Fruit fly (Drosophila melanogaster) whole organism, pupa: ENCODE measurements around the gene CG8329.

Source experiments
- CG10348 ChIP-seq: fragments of 200-800 bp; sonication (Bioruptor generic); IDR thresholded peaks from 2 replicates; pipeline ENCODE4 v1.3.6; 2022; ENCODE audit warnings: missing biosample characterization, missing genetic modification characterization
- CG12605 ChIP-seq: fragments of 200-800 bp; sonication (Bioruptor generic); IDR thresholded peaks from 2 replicates; pipeline ENCODE4 v1.3.6; 2022; ENCODE audit warnings: missing biosample characterization, missing genetic modification characterization
- CG13204 ChIP-seq: fragments of 200-800 bp; sonication (Bioruptor generic); optimal IDR thresholded peaks from 2 replicates; lab custom pipeline; 2018; ENCODE audit warnings: missing biosample characterization, mild to moderate bottlenecking, missing genetic modification characterization, moderate library complexity
- CG14655 ChIP-seq: fragments of 200-800 bp; sonication (Bioruptor generic); optimal IDR thresholded peaks from 3 replicates; lab custom pipeline; 2017; ENCODE audit warnings: mild to moderate bottlenecking, missing biosample characterization, missing genetic modification reagents, missing genetic modification characterization
- CG15710 ChIP-seq: fragments of 200-800 bp; sonication (Bioruptor generic); optimal IDR thresholded peaks from 2 replicates; lab custom pipeline; 2018; ENCODE audit warnings: missing biosample characterization, mild to moderate bottlenecking, missing genetic modification characterization, moderate library complexity
- CG17806 ChIP-seq: fragments of 200-800 bp; sonication (Bioruptor generic); optimal IDR thresholded peaks from 2 replicates; lab custom pipeline; 2018; ENCODE audit warnings: missing biosample characterization, mild to moderate bottlenecking, missing genetic modification characterization, moderate library complexity
- CG32121 ChIP-seq: fragments of 200-800 bp; sonication (Bioruptor generic); IDR thresholded peaks from 2 replicates; pipeline ENCODE4 v1.3.6; 2022; ENCODE audit warnings: missing biosample characterization, missing genetic modification characterization
- CG34367 ChIP-seq: fragments of 200-800 bp; sonication (Bioruptor generic); optimal IDR thresholded peaks from 2 replicates; lab custom pipeline; 2018; ENCODE audit warnings: missing biosample characterization, mild to moderate bottlenecking, missing genetic modification characterization
- CG4496 ChIP-seq: fragments of 200-800 bp; sonication (Bioruptor generic); IDR thresholded peaks from 3 replicates; pipeline ENCODE4 v1.3.6; 2022; ENCODE audit warnings: missing biosample characterization, missing genetic modification characterization
- CG8159 ChIP-seq: fragments of 200-800 bp; sonication (Bioruptor generic); optimal IDR thresholded peaks from 3 replicates; lab custom pipeline; 2018; ENCODE audit warnings: missing biosample characterization, mild to moderate bottlenecking, missing genetic modification characterization, moderate library complexity
- CG8301 ChIP-seq: fragments of 200-800 bp; sonication (Bioruptor generic); optimal IDR thresholded peaks from 2 replicates; lab custom pipeline; 2018; ENCODE audit warnings: missing biosample characterization, mild to moderate bottlenecking, missing genetic modification characterization
- CG9948 ChIP-seq: fragments of 200-800 bp; sonication (Bioruptor generic); optimal IDR thresholded peaks from 2 replicates; lab custom pipeline; 2018; ENCODE audit warnings: missing biosample characterization, mild to moderate bottlenecking, missing genetic modification characterization, moderate library complexity
- D1 ChIP-seq: fragments of 200-800 bp; sonication (Bioruptor generic); optimal IDR thresholded peaks from 2 replicates; lab custom pipeline; 2018; ENCODE audit warnings: missing biosample characterization, mild to moderate bottlenecking, missing genetic modification characterization, moderate library complexity
- EcR ChIP-seq: fragments of 200-800 bp; sonication (Bioruptor generic); optimal IDR thresholded peaks from 3 replicates; lab custom pipeline; 2019; ENCODE audit warnings: missing biosample characterization, missing genetic modification characterization, mild to moderate bottlenecking, moderate library complexity, missing genetic modification reagents
- Ets98B ChIP-seq: fragments of 200-800 bp; sonication (Bioruptor generic); IDR thresholded peaks from 2 replicates; pipeline ENCODE4 v1.3.6; 2022; ENCODE audit warnings: missing biosample characterization, missing genetic modification characterization
- Pif1A ChIP-seq: fragments of 200-800 bp; sonication (Bioruptor generic); optimal IDR thresholded peaks from 3 replicates; lab custom pipeline; 2016; ENCODE audit warnings: missing biosample characterization, missing genetic modification characterization
- Pif1B ChIP-seq: fragments of 200-800 bp; sonication (Bioruptor generic); optimal IDR thresholded peaks from 3 replicates; lab custom pipeline; 2016; ENCODE audit warnings: missing biosample characterization, missing genetic modification characterization
- Snoo ChIP-seq: fragments of 200-800 bp; sonication (Bioruptor generic); optimal IDR thresholded peaks from 3 replicates; lab custom pipeline; 2017; ENCODE audit warnings: missing biosample characterization, mild to moderate bottlenecking, missing genetic modification characterization, inconsistent platforms
- fd96Ca ChIP-seq: fragments of 200-800 bp; sonication (Bioruptor generic); IDR thresholded peaks from 3 replicates; pipeline ENCODE4 v1.3.6; 2022; ENCODE audit warnings: missing biosample characterization, missing genetic modification characterization
- gl ChIP-seq: fragments of 200-800 bp; sonication (Bioruptor generic); optimal IDR thresholded peaks from 2 replicates; lab custom pipeline; 2018; ENCODE audit warnings: missing biosample characterization, mild to moderate bottlenecking, missing genetic modification characterization
- rn ChIP-seq: fragments of 200-800 bp; sonication (Bioruptor generic); IDR thresholded peaks from 2 replicates; pipeline ENCODE4 v1.3.6; 2022; ENCODE audit warnings: missing biosample characterization, missing genetic modification characterization

CG8329 gene

dm6 chr3L:9678994-9679393, 41.1 kb downstream of the CG8329 start, which contains the start of the genes fry and CG16717:
fry (minus strand) TSS chr3L:9679103.
CG16717 (plus strand) TSS chr3L:9679201.
- TF ChIP-seq Pif1A (GFP tag; lab: Kevin White, UChicago) (no peak), CG34367 (tag; lab: Kevin White, UChicago) (no peak), CG4496 (no peak), gl (no peak), CG8301 (tag; lab: Kevin White, UChicago) (no peak), CG9948 (tag; lab: Kevin White, UChicago) (no peak), CG14655 (GFP tag; lab: Kevin White, UChicago) (no peak), rn (no peak), Snoo (tag; lab: Kevin White, UChicago) (no peak), CG10348 (no peak), EcR (GFP tag; lab: Kevin White, UChicago) (no peak), CG32121 (GFP tag; lab: Robert Waterston, UW) (no peak), CG13204 (GFP tag; lab: Kevin White, UChicago) (no peak), CG15710 (tag; lab: Kevin White, UChicago) (no peak), D1 (tag; lab: Kevin White, UChicago) (no peak), fd96Ca (GFP tag; lab: Robert Waterston, UW) (no peak), CG17806 (tag; lab: Kevin White, UChicago) (no peak)

dm6 chr3L:9680968-9681367, 43.1 kb downstream of the CG8329 start, which contains the start of gene alphaTub67C:
alphaTub67C (plus strand) TSS chr3L:9681268.
- no peak for TF ChIP-seq CG10348
- TF ChIP-seq CG8301 (tag; lab: Kevin White, UChicago) = no peak
- TF ChIP-seq CG13204 (GFP tag; lab: Kevin White, UChicago) = no peak
- TF ChIP-seq Snoo (tag; lab: Kevin White, UChicago) = no peak
- TF ChIP-seq EcR (GFP tag; lab: Kevin White, UChicago) = no peak
- no peak for TF ChIP-seq gl
- no peak for TF ChIP-seq Ets98B (GFP tag; lab: Robert Waterston, UW)
- no peak for TF ChIP-seq CG15710 (tag; lab: Kevin White, UChicago)
- no peak for TF ChIP-seq Pif1A (GFP tag; lab: Kevin White, UChicago)
- TF ChIP-seq CG9948 (tag; lab: Kevin White, UChicago) = no peak
- no peak for TF ChIP-seq CG14655 (GFP tag; lab: Kevin White, UChicago)
- no peak for TF ChIP-seq CG4496
- no peak for TF ChIP-seq CG12605
- no peak for TF ChIP-seq CG8159 (tag; lab: Kevin White, UChicago)

DNA sequence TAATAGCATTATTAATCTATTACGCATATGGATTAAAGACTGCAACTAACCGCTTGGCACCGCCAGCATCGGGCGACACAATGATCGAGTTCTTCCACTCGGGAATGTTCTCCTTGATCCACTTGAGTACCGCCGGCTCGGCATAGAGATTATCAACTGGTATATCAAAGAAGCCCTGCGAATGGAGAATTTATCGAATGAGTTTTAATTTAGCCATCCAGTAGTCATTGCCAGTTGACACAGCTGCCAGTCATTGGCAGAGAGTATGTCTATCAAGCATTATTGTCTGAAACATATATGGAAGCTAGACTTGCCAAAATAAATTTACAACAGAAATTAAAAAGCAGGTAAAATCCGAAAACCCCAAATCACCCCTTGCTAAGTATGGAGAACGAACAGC, 47.0 kb downstream of the CG8329 start, which contains the start of gene CG16719:
Gene CG16719 (plus strand): TSS at position 301 of the 400 bp plus-strand sequence.
- TF ChIP-seq Snoo (tag; lab: Kevin White, UChicago) = no peak

DNA sequence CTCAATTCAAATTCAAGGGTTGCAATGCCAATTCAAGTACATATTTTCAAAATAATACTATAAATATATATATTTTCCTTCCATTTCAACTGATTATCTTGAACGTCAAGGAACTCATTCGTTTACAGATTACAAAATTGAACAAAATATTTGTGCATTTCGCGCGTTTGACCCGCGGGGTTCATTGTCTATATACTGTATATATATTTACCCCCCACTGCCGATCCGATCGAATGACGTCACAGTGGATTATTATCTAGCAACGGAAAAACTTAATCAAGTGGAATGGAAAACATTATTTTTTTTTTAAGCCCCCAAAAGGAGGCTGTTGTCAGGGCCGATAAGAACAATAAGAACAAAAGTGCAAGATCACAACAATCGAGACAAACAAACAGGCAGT, 49.6 kb downstream of the CG8329 start:
- no peak for TF ChIP-seq gl
- TF ChIP-seq rn = no peak
- no peak for TF ChIP-seq CG10348
- no peak for TF ChIP-seq CG34367 (tag; lab: Kevin White, UChicago)
- TF ChIP-seq CG32121 (GFP tag; lab: Robert Waterston, UW) = no peak
- no peak for TF ChIP-seq CG8159 (tag; lab: Kevin White, UChicago)
- TF ChIP-seq CG14655 (GFP tag; lab: Kevin White, UChicago) = no peak
- no peak for TF ChIP-seq EcR (GFP tag; lab: Kevin White, UChicago)
- no peak for TF ChIP-seq Ets98B (GFP tag; lab: Robert Waterston, UW)
- TF ChIP-seq fd96Ca (GFP tag; lab: Robert Waterston, UW) = no peak
- no peak for TF ChIP-seq CG17806 (tag; lab: Kevin White, UChicago)
- no peak for TF ChIP-seq Pif1B (GFP tag; lab: Kevin White, UChicago)
- TF ChIP-seq D1 (tag; lab: Kevin White, UChicago) = no peak
- no peak for TF ChIP-seq CG4496
- no peak for TF ChIP-seq Pif1A (GFP tag; lab: Kevin White, UChicago)
- no peak for TF ChIP-seq CG9948 (tag; lab: Kevin White, UChicago)
- no peak for TF ChIP-seq CG13204 (GFP tag; lab: Kevin White, UChicago)
- TF ChIP-seq CG15710 (tag; lab: Kevin White, UChicago) = no peak
- TF ChIP-seq, all 21 proteins: peak for 0
